Fruit fly (Drosophila melanogaster): ENCODE data around the gene CG10958.

The CG10958 gene

DNA sequence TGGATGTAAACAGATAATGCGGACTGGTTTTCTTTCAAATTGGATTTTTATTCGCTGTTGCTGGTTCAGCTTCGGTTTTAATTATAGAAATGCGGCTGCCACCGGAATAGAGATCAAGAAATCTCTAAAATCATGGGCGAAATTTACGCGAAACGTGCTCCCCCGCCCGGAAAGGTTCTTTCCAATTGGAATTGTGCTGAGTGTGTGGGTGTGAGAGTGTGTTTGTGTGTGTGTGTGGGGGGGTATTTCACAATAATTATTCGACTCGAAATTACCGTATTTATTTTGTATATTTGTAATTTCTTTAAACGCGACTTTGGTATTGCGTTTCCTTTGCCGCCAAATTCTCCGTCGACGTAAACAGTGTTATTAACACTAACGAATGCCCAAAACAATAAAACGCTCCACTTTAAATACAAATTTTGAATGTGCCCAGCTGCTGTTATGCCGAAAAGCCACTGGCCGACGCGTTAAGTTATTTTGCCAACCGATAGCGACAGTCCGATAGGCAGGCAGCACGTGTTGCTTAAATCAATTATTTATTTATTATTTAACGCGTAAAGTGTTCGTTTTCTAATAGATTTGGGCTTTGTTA lies 16.3 kb upstream of the CG10958 start, which contains the start of gene Gclc (continued):
- TF ChIP-seq tin (GFP tag; optimal IDR thresholded peaks at IDR 0.05) = no peak
- TF ChIP-seq CG15696 (tag; optimal IDR thresholded peaks at IDR 0.05) = no peak
- TF ChIP-seq hb (GFP tag; IDR thresholded peaks at IDR 0.05; ENCODE audit: partially characterized antibody) = no peak
- TF ChIP-seq slp2 (GFP tag; optimal IDR thresholded peaks at IDR 0.05) = no peak
- TF ChIP-seq CG15269 (tag; optimal IDR thresholded peaks at IDR 0.05) = no peak
- no peak for TF ChIP-seq CG18599 (GFP tag; optimal IDR thresholded peaks at IDR 0.05)
- TF ChIP-seq Poxn (GFP tag; IDR thresholded peaks at IDR 0.05) = no peak
- TF ChIP-seq Fer3 (tag; optimal IDR thresholded peaks at IDR 0.05) = no peak
- TF ChIP-seq CG9609 (GFP tag; optimal IDR thresholded peaks at IDR 0.05) = no peak
- no peak for TF ChIP-seq CG18262 (tag; optimal IDR thresholded peaks at IDR 0.05)
- TF ChIP-seq CG1233 (GFP tag; optimal IDR thresholded peaks at IDR 0.05) = no peak
- no peak for TF ChIP-seq pho (GFP tag; optimal IDR thresholded peaks at IDR 0.05)
- no peak for TF ChIP-seq wek (GFP tag; optimal IDR thresholded peaks at IDR 0.05)
- TF ChIP-seq Scr (GFP tag; IDR thresholded peaks at IDR 0.05; ENCODE audit: partially characterized antibody) = peak; percentile 39
- peak; percentile 30 for TF ChIP-seq MESR4 (GFP tag; optimal IDR thresholded peaks at IDR 0.05)
- TF ChIP-seq repo (GFP tag; optimal IDR thresholded peaks at IDR 0.05) = no peak
- no peak for TF ChIP-seq Antp (GFP tag; optimal IDR thresholded peaks at IDR 0.05)
- 0 out of 3 replicates have a peak, but pooled peaks have one; percentile 34 for TF ChIP-seq CG34422 (GFP tag; IDR thresholded peaks at IDR 0.05)
- TF ChIP-seq NC2β (GFP tag; optimal IDR thresholded peaks at IDR 0.05) = no peak
- TF ChIP-seq Nf-YB (GFP tag; optimal IDR thresholded peaks at IDR 0.05) = no peak
- no peak for TF ChIP-seq CG16815 (GFP tag; optimal IDR thresholded peaks at IDR 0.05)
- TF ChIP-seq sr (GFP tag; IDR thresholded peaks at IDR 0.05) = 0 out of 3 replicates have a peak, but pooled peaks have one; percentile 52
- no peak for TF ChIP-seq Sin3A (optimal IDR thresholded peaks at IDR 0.05)
- TF ChIP-seq CG10321 (GFP tag; IDR thresholded peaks at IDR 0.05) = no peak
- TF ChIP-seq CG14014 (GFP tag; IDR thresholded peaks at IDR 0.05) = no peak
- no peak for TF ChIP-seq CG17385 (GFP tag; optimal IDR thresholded peaks at IDR 0.05)
- TF ChIP-seq CG4854 (GFP tag; optimal IDR thresholded peaks at IDR 0.05) = no peak
- TF ChIP-seq crp (GFP tag; optimal IDR thresholded peaks at IDR 0.05) = peak in 1 of 2 experiments; percentile 23
- TF ChIP-seq CG12942 (GFP tag; optimal IDR thresholded peaks at IDR 0.05) = no peak
- peak; percentile 31 for TF ChIP-seq CG12659 (GFP tag; optimal IDR thresholded peaks at IDR 0.05)
- TF ChIP-seq CG6654 (GFP tag; optimal IDR thresholded peaks at IDR 0.05) = no peak
- TF ChIP-seq Mrtf (GFP tag; IDR thresholded peaks at IDR 0.05) = no peak
- TF ChIP-seq BtbVII (GFP tag; optimal IDR thresholded peaks at IDR 0.05) = peak; percentile 47
- TF ChIP-seq nom (GFP tag; optimal IDR thresholded peaks at IDR 0.05) = no peak
- no peak for TF ChIP-seq CG11560 (tag; IDR thresholded peaks at IDR 0.05)
- no peak for TF ChIP-seq zen (tag; optimal IDR thresholded peaks at IDR 0.05)
- TF ChIP-seq dimm (GFP tag; IDR thresholded peaks at IDR 0.05) = no peak
- TF ChIP-seq onecut (GFP tag; IDR thresholded peaks at IDR 0.05) = no peak
- TF ChIP-seq az2 (GFP tag; optimal IDR thresholded peaks at IDR 0.05) = no peak
- TF ChIP-seq CG33557 (GFP tag; optimal IDR thresholded peaks at IDR 0.05) = no peak
- TF ChIP-seq Nf-YA (GFP tag; IDR thresholded peaks at IDR 0.05) = no peak
- no peak for TF ChIP-seq CG6683 (GFP tag; optimal IDR thresholded peaks at IDR 0.05)
- TF ChIP-seq Hr78 (GFP tag; optimal IDR thresholded peaks at IDR 0.05) = no peak
- TF ChIP-seq inv (GFP tag; IDR thresholded peaks at IDR 0.05; ENCODE audit: partially characterized antibody) = peak; percentile 20; the same call in 1 of the 2 replicates
- TF ChIP-seq Chrac-16 (GFP tag; optimal IDR thresholded peaks at IDR 0.05) = no peak
- TF ChIP-seq Optix (GFP tag; IDR thresholded peaks at IDR 0.05) = no peak
- TF ChIP-seq CG3163 (GFP tag; optimal IDR thresholded peaks at IDR 0.05) = no peak
- no peak for TF ChIP-seq rib (GFP tag; IDR thresholded peaks at IDR 0.05)
- no peak for TF ChIP-seq sc (optimal IDR thresholded peaks at IDR 0.05)
- no peak for TF ChIP-seq sc (GFP tag; optimal IDR thresholded peaks at IDR 0.05)
- peak; percentile 60 for TF ChIP-seq Dref (GFP tag; IDR thresholded peaks at IDR 0.05)

Measured in whole organism, embryonic.